Fruit fly (Drosophila melanogaster) whole organism, embryonic: Measurements from ENCODE around the gene PolQ.
A peak's percentile ranks its signal among the peaks of the same experiment; 100 is the strongest.

Experiments used
- Abd-B ChIP-seq: fragments of 200-800 bp; sonication (Bioruptor generic); optimal IDR thresholded peaks from 2 replicates; lab custom pipeline; 2018; ENCODE audit warnings: missing biosample characterization, mild to moderate bottlenecking, missing genetic modification characterization, moderate library complexity
- Awh ChIP-seq: fragments of 200-800 bp; sonication (Bioruptor generic); IDR thresholded peaks from 2 replicates; pipeline ENCODE4, ENCODE4 v1.3.6; 2022; ENCODE audit warnings: missing biosample characterization, missing genetic modification characterization
- Blimp-1 ChIP-seq: fragments of 200-800 bp; sonication (Bioruptor generic); optimal IDR thresholded peaks from 3 replicates; lab custom pipeline; 2018; ENCODE audit warnings: missing biosample characterization, missing genetic modification characterization, mild to moderate bottlenecking, moderate library complexity, missing genetic modification reagents
- C15 ChIP-seq: fragments of 200-800 bp; sonication (Bioruptor generic); IDR thresholded peaks from 3 replicates; pipeline ENCODE4 v1.3.6; 2022; ENCODE audit warnings: missing biosample characterization, missing genetic modification characterization
- CG10147 ChIP-seq: fragments of 200-800 bp; sonication (Bioruptor generic); optimal IDR thresholded peaks from 2 replicates; lab custom pipeline; 2019; ENCODE audit warnings: missing biosample characterization, mild to moderate bottlenecking, missing genetic modification characterization, moderate library complexity
- CG10431 ChIP-seq: fragments of 200-800 bp; sonication (Bioruptor generic); optimal IDR thresholded peaks from 3 replicates; lab custom pipeline; 2018; ENCODE audit warnings: missing biosample characterization, mild to moderate bottlenecking, missing genetic modification characterization
- CG10979 ChIP-seq: fragments of 200-800 bp; sonication (Bioruptor generic); optimal IDR thresholded peaks from 2 replicates; lab custom pipeline; 2018; ENCODE audit warnings: missing biosample characterization, mild to moderate bottlenecking, missing genetic modification characterization, moderate library complexity
- CG11247 ChIP-seq: fragments of 200-800 bp; sonication (Bioruptor generic); IDR thresholded peaks from 2 replicates; pipeline ENCODE4 v1.3.6; 2022; ENCODE audit warnings: missing biosample characterization, missing genetic modification characterization
- CG12236 ChIP-seq: fragments of 200-800 bp; sonication (Bioruptor generic); optimal IDR thresholded peaks from 2 replicates; lab custom pipeline; 2016; ENCODE audit warnings: missing biosample characterization, missing genetic modification characterization
- CG12299 ChIP-seq: fragments of 200-800 bp; sonication (Bioruptor generic); optimal IDR thresholded peaks from 2 replicates; lab custom pipeline; 2018; ENCODE audit warnings: missing biosample characterization, mild to moderate bottlenecking, missing genetic modification characterization
- CG12391 ChIP-seq: fragments of 200-800 bp; sonication (Bioruptor generic); optimal IDR thresholded peaks from 3 replicates; lab custom pipeline; 2018; ENCODE audit warnings: missing biosample characterization, mild to moderate bottlenecking, missing genetic modification characterization, moderate library complexity
- CG12659 ChIP-seq: fragments of 200-800 bp; sonication (Bioruptor generic); optimal IDR thresholded peaks from 3 replicates; lab custom pipeline; 2017; ENCODE audit warnings: mild to moderate bottlenecking, missing biosample characterization, missing genetic modification reagents, missing genetic modification characterization
- CG13424 ChIP-seq: fragments of 200-800 bp; sonication (Bioruptor generic); optimal IDR thresholded peaks from 2 replicates; lab custom pipeline; 2019; ENCODE audit warnings: missing biosample characterization, mild to moderate bottlenecking, missing genetic modification characterization, moderate library complexity
- CG18476 ChIP-seq: fragments of 200-800 bp; sonication (Bioruptor generic); optimal IDR thresholded peaks from 2 replicates; lab custom pipeline; 2016; ENCODE audit warnings: missing biosample characterization, mild to moderate bottlenecking, missing genetic modification characterization
- CG2678 ChIP-seq: fragments of 200-800 bp; sonication (Bioruptor generic); optimal IDR thresholded peaks from 3 replicates; lab custom pipeline; 2019; ENCODE audit warnings: missing biosample characterization, mild to moderate bottlenecking, missing genetic modification characterization, moderate library complexity
- CG2712 ChIP-seq: fragments of 200-800 bp; optimal IDR thresholded peaks from 3 replicates; lab custom pipeline; 2019; ENCODE audit warnings: missing biosample characterization, mild to moderate bottlenecking, missing genetic modification characterization, moderate library complexity
- CG42726 ChIP-seq: fragments of 200-800 bp; sonication (Bioruptor generic); IDR thresholded peaks from 2 replicates; pipeline ENCODE4 v1.3.6; 2022; ENCODE audit warnings: missing biosample characterization, missing genetic modification characterization; ENCODE audit not compliant: partially characterized antibody
- CG6683 ChIP-seq: fragments of 200-800 bp; sonication (Bioruptor generic); optimal IDR thresholded peaks from 2 replicates; lab custom pipeline; 2017; ENCODE audit warnings: missing biosample characterization, mild to moderate bottlenecking, missing genetic modification characterization, missing genetic modification reagents
- CG6689 ChIP-seq: fragments of 200-800 bp; sonication (Bioruptor generic); IDR thresholded peaks from 2 replicates; pipeline ENCODE4 v1.3.6; 2022; ENCODE audit warnings: missing biosample characterization, missing genetic modification characterization
- CG7357 ChIP-seq: fragments of 200-800 bp; sonication (Bioruptor generic); IDR thresholded peaks from 3 replicates; pipeline ENCODE4 v1.3.6; 2022; ENCODE audit warnings: missing biosample characterization, missing genetic modification characterization
- CG7372 ChIP-seq: fragments of 200-800 bp; sonication (Bioruptor generic); IDR thresholded peaks from 2 replicates; pipeline ENCODE4 v1.3.6; 2022; ENCODE audit warnings: missing biosample characterization, missing genetic modification characterization
- CG7928 ChIP-seq: fragments of 200-800 bp; sonication (Bioruptor generic); optimal IDR thresholded peaks from 2 replicates; lab custom pipeline; 2017; ENCODE audit warnings: missing biosample characterization, mild to moderate bottlenecking, missing genetic modification characterization
- CG8290 ChIP-seq, 3 experiments: fragments of 200-800 bp; sonication (Bioruptor generic); optimal IDR thresholded peaks; 2 replicates each; lab custom pipeline; 2016 to 2019; ENCODE audit warnings: missing biosample characterization in 3 of 3, missing genetic modification characterization in 3 of 3, mild to moderate bottlenecking in 2 of 3, moderate library complexity in 1 of 3
- CG9727 ChIP-seq: fragments of 200-800 bp; sonication (Bioruptor generic); optimal IDR thresholded peaks from 3 replicates; lab custom pipeline; 2017; ENCODE audit warnings: missing biosample characterization, mild to moderate bottlenecking, missing genetic modification characterization
- CG9876 ChIP-seq: fragments of 200-800 bp; sonication (Bioruptor generic); optimal IDR thresholded peaks from 2 replicates; lab custom pipeline; 2016; ENCODE audit warnings: missing biosample characterization, missing genetic modification characterization
- CTCF ChIP-seq: fragments of 200-800 bp; sonication (Bioruptor generic); optimal IDR thresholded peaks from 2 replicates; lab custom pipeline; 2017; ENCODE audit warnings: missing biosample characterization, mild to moderate bottlenecking, missing genetic modification characterization, moderate library complexity
- CoRest ChIP-seq: fragments of 200-800 bp; sonication (Bioruptor generic); optimal IDR thresholded peaks from 3 replicates; lab custom pipeline; 2018; ENCODE audit warnings: missing biosample characterization, mild to moderate bottlenecking, missing genetic modification characterization, moderate library complexity
- Deaf1 ChIP-seq: fragments of 200-800 bp; optimal IDR thresholded peaks from 3 replicates; lab custom pipeline; 2019; ENCODE audit warnings: missing biosample characterization, mild to moderate bottlenecking, missing genetic modification characterization, moderate library complexity
- Dref ChIP-seq: fragments of 200-800 bp; sonication (Bioruptor generic); IDR thresholded peaks from 2 replicates; pipeline ENCODE4 v1.3.6; 2022; ENCODE audit warnings: missing biosample characterization, missing genetic modification characterization
- Fer1 ChIP-seq: fragments of 200-800 bp; sonication (Bioruptor generic); optimal IDR thresholded peaks from 2 replicates; lab custom pipeline; 2017; ENCODE audit warnings: missing biosample characterization, mild to moderate bottlenecking, missing genetic modification characterization
- Hr3 ChIP-seq: fragments of 200-800 bp; sonication (Bioruptor generic); optimal IDR thresholded peaks from 3 replicates; lab custom pipeline; 2016; ENCODE audit warnings: missing biosample characterization, missing genetic modification characterization
- Kr ChIP-seq: fragments of 200-800 bp; sonication (Bioruptor generic); optimal IDR thresholded peaks from 2 replicates; lab custom pipeline; 2017; ENCODE audit warnings: missing biosample characterization, mild to moderate bottlenecking, missing genetic modification characterization
- Med ChIP-seq: fragments of 200-800 bp; sonication (Bioruptor generic); peaks from one replicate; lab custom pipeline; 2016; ENCODE audit warnings: missing biosample characterization, missing genetic modification characterization, mild to moderate bottlenecking, inconsistent platforms, moderate library complexity
- Poxn ChIP-seq: fragments of 200-800 bp; sonication (Bioruptor generic); IDR thresholded peaks from 2 replicates; pipeline ENCODE4 v1.3.6; 2022; ENCODE audit warnings: missing biosample characterization, missing genetic modification characterization
- Usf ChIP-seq: fragments of 200-800 bp; sonication (Bioruptor generic); optimal IDR thresholded peaks from 2 replicates; lab custom pipeline; 2017; ENCODE audit warnings: missing genotype, missing biosample characterization, missing genetic modification characterization
- cato ChIP-seq: fragments of 200-800 bp; sonication (Bioruptor generic); optimal IDR thresholded peaks from 2 replicates; lab custom pipeline; 2016; ENCODE audit warnings: missing biosample characterization, missing genetic modification characterization, borderline replicate concordance
- cg ChIP-seq: fragments of 200-800 bp; sonication (Bioruptor generic); optimal IDR thresholded peaks from 3 replicates; lab custom pipeline; 2019; ENCODE audit warnings: missing biosample characterization, mild to moderate bottlenecking, missing genetic modification characterization, moderate library complexity
- emc ChIP-seq: fragments of 200-800 bp; sonication (Bioruptor generic); optimal IDR thresholded peaks from 2 replicates; lab custom pipeline; 2016; ENCODE audit warnings: missing biosample characterization, missing genetic modification characterization
- fu2 ChIP-seq: fragments of 200-800 bp; sonication (Bioruptor generic); optimal IDR thresholded peaks from 2 replicates; lab custom pipeline; 2016; ENCODE audit warnings: missing biosample characterization, missing genetic modification characterization
- grn ChIP-seq: fragments of 200-800 bp; sonication (Bioruptor generic); optimal IDR thresholded peaks from 3 replicates; lab custom pipeline; 2017; ENCODE audit warnings: missing biosample characterization, missing genetic modification characterization
- insv ChIP-seq, 2 experiments: fragments of 200-800 bp; sonication (Bioruptor generic); optimal IDR thresholded peaks; 3 replicates each; lab custom pipeline; 2016 to 2018; ENCODE audit warnings: missing biosample characterization in 2 of 2, missing genetic modification characterization in 2 of 2
- pan ChIP-seq, 4 experiments: fragments of >200 bp in 3 of 4; fragments of 200-800 bp in 1 of 4; sonication (Bioruptor generic) in 1 of 4; optimal IDR thresholded peaks in 3 of 4; IDR thresholded peaks in 1 of 4; 2 replicates each; pipeline versions ENCODE4 v1.3.6 to Lab custom; 2017 to 2022; ENCODE audit warnings: missing biosample characterization in 2 of 4, missing genetic modification characterization in 2 of 4, mixed read lengths in 1 of 4
- peb ChIP-seq: fragments of 200-800 bp; sonication (Bioruptor generic); IDR thresholded peaks from 2 replicates; pipeline ENCODE4 v1.3.6; 2022; ENCODE audit warnings: missing biosample characterization, missing genetic modification characterization
- pita ChIP-seq: fragments of 200-800 bp; sonication (Bioruptor generic); optimal IDR thresholded peaks from 2 replicates; lab custom pipeline; 2017; ENCODE audit warnings: missing biosample characterization, mild to moderate bottlenecking, missing genetic modification characterization
- rib ChIP-seq: fragments of 200-800 bp; sonication (Bioruptor generic); IDR thresholded peaks from 2 replicates; pipeline ENCODE4 v1.3.6; 2022; ENCODE audit warnings: missing biosample characterization, missing genetic modification characterization
- run ChIP-seq: fragments of 200-800 bp; sonication (Bioruptor generic); optimal IDR thresholded peaks from 3 replicates; lab custom pipeline; 2018; ENCODE audit warnings: missing biosample characterization, mild to moderate bottlenecking, missing genetic modification characterization
- sc ChIP-seq, 3 experiments: fragments of >200 bp in 2 of 3; fragments of 200-800 bp in 1 of 3; sonication (Bioruptor generic) in 1 of 3; optimal IDR thresholded peaks; 2 replicates in 2 of 3; 3 replicates in 1 of 3; lab custom pipeline; 2017; ENCODE audit warnings: mild to moderate bottlenecking in 1 of 3, missing biosample characterization in 1 of 3, missing genetic modification characterization in 1 of 3, missing genetic modification reagents in 1 of 3
- sima ChIP-seq: fragments of 200-800 bp; sonication (Bioruptor generic); optimal IDR thresholded peaks from 2 replicates; lab custom pipeline; 2016; ENCODE audit warnings: missing biosample characterization, missing genetic modification characterization
- slp2 ChIP-seq: fragments of 200-800 bp; sonication (Bioruptor generic); optimal IDR thresholded peaks from 2 replicates; lab custom pipeline; 2016; ENCODE audit warnings: missing biosample characterization, missing genetic modification characterization
- sug ChIP-seq: fragments of 200-800 bp; optimal IDR thresholded peaks from 2 replicates; lab custom pipeline; 2019; ENCODE audit warnings: missing biosample characterization, mild to moderate bottlenecking, missing genetic modification characterization, moderate library complexity
- trem ChIP-seq: fragments of 200-800 bp; optimal IDR thresholded peaks from 3 replicates; lab custom pipeline; 2019; ENCODE audit warnings: missing biosample characterization, mild to moderate bottlenecking, missing genetic modification characterization, moderate library complexity

Gene PolQ

dm6 chr3R:12716251-12716650 lies 4.2 kb upstream of the PolQ start (continued):
- TF ChIP-seq CG10431 (GFP tag; lab: Kevin White, UChicago): no peak
- TF ChIP-seq CG42726 (GFP tag; lab: Robert Waterston, UW): no peak
- TF ChIP-seq fu2 (GFP tag; lab: Kevin White, UChicago): no peak
- TF ChIP-seq pita: no peak
- TF ChIP-seq CG8290 (GFP tag; optimal IDR thresholded peaks at IDR 0.05; lab: Kevin White, UChicago): no peak
- TF ChIP-seq CG8290 (tag; optimal IDR thresholded peaks at IDR 0.05; lab: Kevin White, UChicago): peak in 1 of 2 experiments; percentile 55
- no peak for TF ChIP-seq Usf (GFP tag; lab: Kevin White, UChicago)
- TF ChIP-seq cato (GFP tag; lab: Kevin White, UChicago): no peak
- TF ChIP-seq CG6683 (GFP tag; lab: Kevin White, UChicago): no peak
- TF ChIP-seq CG11247 (GFP tag; lab: Robert Waterston, UW): no peak
- TF ChIP-seq CG18476 (GFP tag; lab: Kevin White, UChicago): no peak
- no peak for TF ChIP-seq Awh (GFP tag; lab: Robert Waterston, UW)
- TF ChIP-seq CG2712 (tag; lab: Kevin White, UChicago): no peak
- TF ChIP-seq grn (GFP tag; lab: Kevin White, UChicago): no peak
- TF ChIP-seq Blimp-1 (GFP tag; lab: Kevin White, UChicago): peak; percentile 28
- no peak for TF ChIP-seq CG12236 (GFP tag; lab: Kevin White, UChicago)
- no peak for TF ChIP-seq pan (optimal IDR thresholded peaks at IDR 0.05; lab: Kevin White, UChicago)
- no peak for TF ChIP-seq pan (GFP tag; optimal IDR thresholded peaks at IDR 0.05 in 1 of 2, IDR thresholded peaks at IDR 0.05 in 1 of 2)
- peak; percentile 7 for TF ChIP-seq CG12659 (GFP tag; lab: Kevin White, UChicago)
- no peak for TF ChIP-seq C15 (GFP tag; lab: Robert Waterston, UW)
- no peak for TF ChIP-seq peb (GFP tag; lab: Robert Waterston, UW)
- TF ChIP-seq CG7357 (GFP tag; lab: Robert Waterston, UW): no peak
- TF ChIP-seq trem (tag; lab: Kevin White, UChicago): no peak
- TF ChIP-seq Fer1 (GFP tag; lab: Kevin White, UChicago): peak; percentile 25
- TF ChIP-seq sug (tag; lab: Kevin White, UChicago): peak; percentile 43
- TF ChIP-seq CG12299 (tag; lab: Kevin White, UChicago): no peak
- TF ChIP-seq CG9727 (GFP tag; lab: Kevin White, UChicago): no peak
- TF ChIP-seq CG6689 (GFP tag; lab: Robert Waterston, UW): no peak
- TF ChIP-seq Poxn (GFP tag; lab: Robert Waterston, UW): no peak
- TF ChIP-seq CG10979: no peak
- no peak for TF ChIP-seq sc (optimal IDR thresholded peaks at IDR 0.05; lab: Kevin White, UChicago)
- no peak for TF ChIP-seq sc (GFP tag; optimal IDR thresholded peaks at IDR 0.05; lab: Kevin White, UChicago)
- no peak for TF ChIP-seq Deaf1 (tag; lab: Kevin White, UChicago)
- TF ChIP-seq Kr (GFP tag; lab: Kevin White, UChicago): no peak
- no peak for TF ChIP-seq CG9876 (GFP tag; lab: Kevin White, UChicago)
- no peak for TF ChIP-seq CG7372 (GFP tag; lab: Robert Waterston, UW)
- TF ChIP-seq Dref (GFP tag; lab: Robert Waterston, UW): no peak
- no peak for TF ChIP-seq CG7928 (GFP tag; lab: Kevin White, UChicago)
- TF ChIP-seq CTCF (GFP tag; lab: Kevin White, UChicago): no peak
- TF ChIP-seq run (tag; lab: Kevin White, UChicago): no peak
- TF ChIP-seq rib (GFP tag; lab: Robert Waterston, UW): no peak
- peak; percentile 52 for TF ChIP-seq Med (GFP tag; lab: Kevin White, UChicago)
- TF ChIP-seq CoRest (tag; lab: Kevin White, UChicago): no peak
- TF ChIP-seq CG12391 (tag; lab: Kevin White, UChicago): no peak
- TF ChIP-seq CG10147: no peak
- TF ChIP-seq Abd-B (GFP tag; lab: Kevin White, UChicago): no peak
- TF ChIP-seq CG2678 (tag; lab: Kevin White, UChicago): peak; percentile 55
- no peak for TF ChIP-seq CG13424 (tag; lab: Kevin White, UChicago)
- no peak for TF ChIP-seq sima (GFP tag; lab: Kevin White, UChicago)
- TF ChIP-seq Hr3 (GFP tag; lab: Kevin White, UChicago): no peak
- TF ChIP-seq cg: no peak
- no peak for TF ChIP-seq insv (GFP tag; optimal IDR thresholded peaks at IDR 0.05; lab: Kevin White, UChicago)
- TF ChIP-seq slp2 (GFP tag; lab: Kevin White, UChicago): no peak
- TF ChIP-seq emc (GFP tag; lab: Kevin White, UChicago): no peak
